In genomic region chr3L:11118627-11119395, dm6 we compare ENCODE assay signal across 1 fruit fly cellular context.
TF ChIP-seq lines count a peak whose summit lies in the region.

No protein-coding gene starts in this region.

TF ChIP-seq in whole organism, embryonic, 481 proteins besides CTCF, POLR2A, EP300 and RAD21 (continued from another document and continues in another):
- TF ChIP-seq esg (GFP tag; conservative IDR thresholded peaks at IDR 0.05; lab: Robert Waterston, UW), result no peak
- TF ChIP-seq lab (GFP tag; optimal IDR thresholded peaks at IDR 0.05; lab: Kevin White, UChicago), result peak; percentile 92
- no peak for TF ChIP-seq Rx (GFP tag; IDR thresholded peaks at IDR 0.05; lab: Robert Waterston, UW)
- TF ChIP-seq tna (GFP tag; IDR thresholded peaks at IDR 0.05; lab: Robert Waterston, UW; ENCODE audit: partially characterized antibody), result no peak
- no peak for TF ChIP-seq Mrtf (GFP tag; IDR thresholded peaks at IDR 0.05; lab: Robert Waterston, UW)
- no peak for TF ChIP-seq Dll (GFP tag; IDR thresholded peaks at IDR 0.05; lab: Robert Waterston, UW; ENCODE audit: partially characterized antibody)
- peak; percentile 43; the same call in 1 of the 3 replicates for TF ChIP-seq Doc3 (GFP tag; IDR thresholded peaks at IDR 0.05; lab: Robert Waterston, UW; ENCODE audit: partially characterized antibody)
- no peak for TF ChIP-seq br (optimal IDR thresholded peaks at IDR 0.05; lab: Kevin White, UChicago)
- peak; percentile 35 for TF ChIP-seq Antp (GFP tag; optimal IDR thresholded peaks at IDR 0.05; lab: Kevin White, UChicago)
- TF ChIP-seq CG6689 (GFP tag; IDR thresholded peaks at IDR 0.05; lab: Robert Waterston, UW), result peak; percentile 61
- TF ChIP-seq fd64A (GFP tag; optimal IDR thresholded peaks at IDR 0.05; lab: Kevin White, UChicago), result peak; percentile 93
- TF ChIP-seq CG6813 (GFP tag; optimal IDR thresholded peaks at IDR 0.05; lab: Kevin White, UChicago), result peak; percentile 91
- peak; percentile 27; the same call in 1 of the 3 replicates for TF ChIP-seq tgo (GFP tag; IDR thresholded peaks at IDR 0.05; lab: Robert Waterston, UW)
- TF ChIP-seq zen2 (GFP tag; IDR thresholded peaks at IDR 0.05; lab: Robert Waterston, UW; ENCODE audit: partially characterized antibody), result no peak
- TF ChIP-seq Myb (GFP tag; optimal IDR thresholded peaks at IDR 0.05; lab: Kevin White, UChicago), result peak; percentile 37
- TF ChIP-seq trh (GFP tag; optimal IDR thresholded peaks at IDR 0.05; lab: Kevin White, UChicago), result peak; percentile 19
- peak; percentile 42 for TF ChIP-seq Atf3 (GFP tag; optimal IDR thresholded peaks at IDR 0.05; lab: Kevin White, UChicago)
- TF ChIP-seq NC2β (GFP tag; optimal IDR thresholded peaks at IDR 0.05; lab: Kevin White, UChicago), result peak; percentile 81
- TF ChIP-seq MESR4 (GFP tag; optimal IDR thresholded peaks at IDR 0.05; lab: Kevin White, UChicago), result peak; percentile 41
- TF ChIP-seq CG9876 (GFP tag; optimal IDR thresholded peaks at IDR 0.05; lab: Kevin White, UChicago), result peak; percentile 57
- TF ChIP-seq lmd (GFP tag; IDR thresholded peaks at IDR 0.05; lab: Robert Waterston, UW), result no peak; the same call in 1 of the 2 replicates
- TF ChIP-seq chm (GFP tag; IDR thresholded peaks at IDR 0.05; lab: Robert Waterston, UW), result no peak; the same call in none of the 2 replicates
- TF ChIP-seq crol (GFP tag; IDR thresholded peaks at IDR 0.05; lab: Robert Waterston, UW), result 0 out of 2 replicates have a peak, but pooled peaks have one; percentile 11
- peak; percentile 17 for TF ChIP-seq ERR (GFP tag; optimal IDR thresholded peaks at IDR 0.05; lab: Kevin White, UChicago)
- TF ChIP-seq CG32772 (GFP tag; IDR thresholded peaks at IDR 0.05; lab: Robert Waterston, UW), result no peak
- peak; percentile 71 for TF ChIP-seq CG6854 (GFP tag; optimal IDR thresholded peaks at IDR 0.05; lab: Kevin White, UChicago)
- peak; percentile 65 for TF ChIP-seq Deaf1 (tag; optimal IDR thresholded peaks at IDR 0.05; lab: Kevin White, UChicago)
- peak; percentile 91 for TF ChIP-seq YL-1 (GFP tag; optimal IDR thresholded peaks at IDR 0.05; lab: Kevin White, UChicago)
- TF ChIP-seq CG13624 (GFP tag; optimal IDR thresholded peaks at IDR 0.05; lab: Kevin White, UChicago), result peak; percentile 37
- TF ChIP-seq CG12236 (GFP tag; optimal IDR thresholded peaks at IDR 0.05; lab: Kevin White, UChicago), result peak; percentile 83
- peak; percentile 4 for TF ChIP-seq Bdp1 (GFP tag; optimal IDR thresholded peaks at IDR 0.05; lab: Kevin White, UChicago)
- TF ChIP-seq tap (tag; optimal IDR thresholded peaks at IDR 0.05; lab: Kevin White, UChicago), result peak; percentile 66
- peak; percentile 91 for TF ChIP-seq Fer1 (GFP tag; optimal IDR thresholded peaks at IDR 0.05; lab: Kevin White, UChicago)
- TF ChIP-seq CG12659 (GFP tag; optimal IDR thresholded peaks at IDR 0.05; lab: Kevin White, UChicago), result peak; percentile 56
- TF ChIP-seq lola (GFP tag; optimal IDR thresholded peaks at IDR 0.05; lab: Kevin White, UChicago), result peak in 1 of 3 experiments; percentile 18
- TF ChIP-seq CG16813 (GFP tag; IDR thresholded peaks at IDR 0.05; lab: Robert Waterston, UW; ENCODE audit: partially characterized antibody), result no peak
- no peak for TF ChIP-seq Hmx (GFP tag; optimal IDR thresholded peaks at IDR 0.05; lab: Kevin White, UChicago)
- peak; percentile 40 for TF ChIP-seq pum (GFP tag; optimal IDR thresholded peaks at IDR 0.05; lab: Kevin White, UChicago)
- TF ChIP-seq HmgD (GFP tag; optimal IDR thresholded peaks at IDR 0.05; lab: Kevin White, UChicago), result peak; percentile 35
- TF ChIP-seq onecut (GFP tag; IDR thresholded peaks at IDR 0.05; lab: Robert Waterston, UW), result peak; percentile 84
- TF ChIP-seq CG9609 (GFP tag; optimal IDR thresholded peaks at IDR 0.05; lab: Kevin White, UChicago), result peak; percentile 16
- TF ChIP-seq sob (GFP tag; IDR thresholded peaks at IDR 0.05; lab: Robert Waterston, UW), result peak; percentile 74
- no peak for TF ChIP-seq gt (GFP tag; IDR thresholded peaks at IDR 0.05; lab: Robert Waterston, UW)
- TF ChIP-seq CG8281 (tag; optimal IDR thresholded peaks at IDR 0.05; lab: Kevin White, UChicago), result peak; percentile 64
- TF ChIP-seq Meics (GFP tag; optimal IDR thresholded peaks at IDR 0.05; lab: Kevin White, UChicago), result peak; percentile 74
- TF ChIP-seq shn (GFP tag; optimal IDR thresholded peaks at IDR 0.05; lab: Kevin White, UChicago), result peak; percentile 58
- TF ChIP-seq CG12391 (tag; optimal IDR thresholded peaks at IDR 0.05; lab: Kevin White, UChicago), result peak; percentile 29
- no peak for TF ChIP-seq CG14860 (GFP tag; IDR thresholded peaks at IDR 0.05; lab: Robert Waterston, UW; ENCODE audit: partially characterized antibody)
- no peak for TF ChIP-seq Gug (GFP tag; IDR thresholded peaks at IDR 0.05; lab: Robert Waterston, UW)
- TF ChIP-seq CG12299 (tag; optimal IDR thresholded peaks at IDR 0.05; lab: Kevin White, UChicago), result peak; percentile 87
- TF ChIP-seq CG11085 (GFP tag; IDR thresholded peaks at IDR 0.05; lab: Robert Waterston, UW), result no peak; the same call in 1 of the 2 replicates
- no peak for TF ChIP-seq CG14965 (GFP tag; optimal IDR thresholded peaks at IDR 0.05; lab: Kevin White, UChicago; ENCODE audit: borderline replicate concordance)
- TF ChIP-seq twi (tag; optimal IDR thresholded peaks at IDR 0.05; lab: Kevin White, UChicago), result peak; percentile 54
- peak; percentile 19 for TF ChIP-seq ftz-f1 (GFP tag; optimal IDR thresholded peaks at IDR 0.05; lab: Kevin White, UChicago)
- TF ChIP-seq Sry-δ (GFP tag; optimal IDR thresholded peaks at IDR 0.05; lab: Kevin White, UChicago), result no peak
- no peak for TF ChIP-seq CG8478 (optimal IDR thresholded peaks at IDR 0.05; lab: Kevin White, UChicago)
- TF ChIP-seq sima (GFP tag; optimal IDR thresholded peaks at IDR 0.05; lab: Kevin White, UChicago), result no peak
- TF ChIP-seq CG4424 (GFP tag; optimal IDR thresholded peaks at IDR 0.05; lab: Kevin White, UChicago), result peak; percentile 12
- TF ChIP-seq inv (GFP tag; IDR thresholded peaks at IDR 0.05; lab: Robert Waterston, UW; ENCODE audit: partially characterized antibody), result no peak
- no peak for TF ChIP-seq Ravus (GFP tag; IDR thresholded peaks at IDR 0.05; lab: Robert Waterston, UW)
- no peak for TF ChIP-seq cas (GFP tag; IDR thresholded peaks at IDR 0.05; lab: Robert Waterston, UW)
- TF ChIP-seq Elba2 (GFP tag; optimal IDR thresholded peaks at IDR 0.05; lab: Kevin White, UChicago), result no peak
- TF ChIP-seq jing (GFP tag; optimal IDR thresholded peaks at IDR 0.05; lab: Kevin White, UChicago), result no peak
- no peak for TF ChIP-seq CG17802 (tag; optimal IDR thresholded peaks at IDR 0.05; lab: Kevin White, UChicago)
- peak; percentile 25 for TF ChIP-seq btn (GFP tag; optimal IDR thresholded peaks at IDR 0.05; lab: Kevin White, UChicago)
- peak; percentile 75; the same call in 1 of the 2 replicates for TF ChIP-seq vvl (GFP tag; IDR thresholded peaks at IDR 0.05; lab: Robert Waterston, UW)
- peak; percentile 46 for TF ChIP-seq CoRest (tag; optimal IDR thresholded peaks at IDR 0.05; lab: Kevin White, UChicago)
- TF ChIP-seq ash1 (GFP tag; optimal IDR thresholded peaks at IDR 0.05; lab: Kevin White, UChicago), result peak; percentile 79
- peak; percentile 31 for TF ChIP-seq zen (tag; optimal IDR thresholded peaks at IDR 0.05; lab: Kevin White, UChicago)
- peak; percentile 71 for TF ChIP-seq CG7271 (tag; optimal IDR thresholded peaks at IDR 0.05; lab: Kevin White, UChicago)
- TF ChIP-seq nerfin-2 (GFP tag; IDR thresholded peaks at IDR 0.05; lab: Robert Waterston, UW; ENCODE audit: partially characterized antibody), result no peak
- TF ChIP-seq dan (GFP tag; IDR thresholded peaks at IDR 0.05; lab: Robert Waterston, UW), result no peak
- peak; percentile 11 for TF ChIP-seq Xbp1 (GFP tag; optimal IDR thresholded peaks at IDR 0.05; lab: Kevin White, UChicago)
- TF ChIP-seq kah (GFP tag; optimal IDR thresholded peaks at IDR 0.05; lab: Kevin White, UChicago), result peak; percentile 58
- TF ChIP-seq tll (GFP tag; optimal IDR thresholded peaks at IDR 0.05; lab: Kevin White, UChicago), result peak in 1 of 2 experiments; percentile 56
- no peak for TF ChIP-seq Poxn (GFP tag; IDR thresholded peaks at IDR 0.05; lab: Robert Waterston, UW)
- TF ChIP-seq bigmax (GFP tag; optimal IDR thresholded peaks at IDR 0.05; lab: Kevin White, UChicago), result peak; percentile 58
- TF ChIP-seq Asciz (GFP tag; optimal IDR thresholded peaks at IDR 0.05; lab: Kevin White, UChicago), result peak; percentile 84
- TF ChIP-seq vnd (GFP tag; IDR thresholded peaks at IDR 0.05; lab: Robert Waterston, UW; ENCODE audit: partially characterized antibody), result no peak
- peak; percentile 72 for TF ChIP-seq Sox100B (GFP tag; optimal IDR thresholded peaks at IDR 0.05; lab: Kevin White, UChicago)
- TF ChIP-seq CG8359 (GFP tag; optimal IDR thresholded peaks at IDR 0.05; lab: Kevin White, UChicago; ENCODE audit: borderline replicate concordance), result peak; percentile 61
- peak; percentile 30 for TF ChIP-seq CG11504 (tag; optimal IDR thresholded peaks at IDR 0.05; lab: Kevin White, UChicago)
- no peak for TF ChIP-seq z (GFP tag; IDR thresholded peaks at IDR 0.05; lab: Robert Waterston, UW)
- TF ChIP-seq CG3065 (GFP tag; optimal IDR thresholded peaks at IDR 0.05; lab: Kevin White, UChicago), result peak; percentile 34
- peak; percentile 77 for TF ChIP-seq CG31365 (tag; optimal IDR thresholded peaks at IDR 0.05; lab: Kevin White, UChicago)
- peak; percentile 20 for TF ChIP-seq CG8388 (GFP tag; optimal IDR thresholded peaks at IDR 0.05; lab: Kevin White, UChicago)
- peak; percentile 75 for TF ChIP-seq org-1 (GFP tag; optimal IDR thresholded peaks at IDR 0.05; lab: Kevin White, UChicago)
- TF ChIP-seq Aef1 (GFP tag; IDR thresholded peaks at IDR 0.05; lab: Robert Waterston, UW), result peak; percentile 50; the same call in 1 of the 3 replicates
- no peak for TF ChIP-seq CG7357 (GFP tag; IDR thresholded peaks at IDR 0.05; lab: Robert Waterston, UW)
- TF ChIP-seq Optix (GFP tag; IDR thresholded peaks at IDR 0.05; lab: Robert Waterston, UW), result peak; percentile 57; the same call in 1 of the 3 replicates
- 0 out of 2 replicates have a peak, but pooled peaks have one; percentile 34 for TF ChIP-seq CG16779 (GFP tag; IDR thresholded peaks at IDR 0.05; lab: Robert Waterston, UW)
- no peak for TF ChIP-seq h (optimal IDR thresholded peaks at IDR 0.05; lab: Kevin White, UChicago)
- peak; percentile 81 for TF ChIP-seq CG10209 (GFP tag; optimal IDR thresholded peaks at IDR 0.05; lab: Kevin White, UChicago)
- TF ChIP-seq slbo (GFP tag; IDR thresholded peaks at IDR 0.05; lab: Robert Waterston, UW), result peak; percentile 20; the same call in 1 of the 2 replicates
- no peak for TF ChIP-seq CG10959 (GFP tag; IDR thresholded peaks at IDR 0.05; lab: Robert Waterston, UW)
- no peak for TF ChIP-seq Dref (GFP tag; IDR thresholded peaks at IDR 0.05; lab: Robert Waterston, UW)
- peak; percentile 38 for TF ChIP-seq Hsf (GFP tag; optimal IDR thresholded peaks at IDR 0.05; lab: Kevin White, UChicago)
- no peak for TF ChIP-seq CG6791 (GFP tag; IDR thresholded peaks at IDR 0.05; lab: Robert Waterston, UW; ENCODE audit: partially characterized antibody)
- peak; percentile 73 for TF ChIP-seq CG17359 (tag; optimal IDR thresholded peaks at IDR 0.05; lab: Kevin White, UChicago)
- TF ChIP-seq kni (GFP tag; optimal IDR thresholded peaks at IDR 0.05; lab: Kevin White, UChicago), result peak; percentile 99
- TF ChIP-seq gcm2 (GFP tag; optimal IDR thresholded peaks at IDR 0.05; lab: Kevin White, UChicago), result peak; percentile 60
- peak; percentile 26 for TF ChIP-seq yki (optimal IDR thresholded peaks at IDR 0.05; lab: Kevin White, UChicago)
- TF ChIP-seq exex (tag; optimal IDR thresholded peaks at IDR 0.05; lab: Kevin White, UChicago), result peak; percentile 68
- TF ChIP-seq so (GFP tag; IDR thresholded peaks at IDR 0.05; lab: Robert Waterston, UW), result peak; percentile 91; the same call in 2 of the 3 replicates
- TF ChIP-seq sd (tag; optimal IDR thresholded peaks at IDR 0.05; lab: Kevin White, UChicago), result peak; percentile 93
- TF ChIP-seq CG10267 (tag; optimal IDR thresholded peaks at IDR 0.05; lab: Kevin White, UChicago), result peak; percentile 25
- TF ChIP-seq hb (GFP tag; IDR thresholded peaks at IDR 0.05; lab: Robert Waterston, UW; ENCODE audit: partially characterized antibody), result no peak
- peak; percentile 84; the same call in 2 of the 3 replicates for TF ChIP-seq Dbx (GFP tag; IDR thresholded peaks at IDR 0.05; lab: Robert Waterston, UW)
- TF ChIP-seq cwo (GFP tag; optimal IDR thresholded peaks at IDR 0.05; lab: Kevin White, UChicago), result peak; percentile 55
- no peak for TF ChIP-seq ken (GFP tag; IDR thresholded peaks at IDR 0.05; lab: Robert Waterston, UW)
- peak; percentile 70; the same call in 1 of the 2 replicates for TF ChIP-seq NFAT (GFP tag; IDR thresholded peaks at IDR 0.05; lab: Robert Waterston, UW)
- no peak for TF ChIP-seq Tbp (GFP tag; optimal IDR thresholded peaks at IDR 0.05; lab: Kevin White, UChicago)
- TF ChIP-seq CG8765 (GFP tag; IDR thresholded peaks at IDR 0.05; lab: Robert Waterston, UW), result no peak
- TF ChIP-seq lilli (GFP tag; optimal IDR thresholded peaks at IDR 0.05; lab: Kevin White, UChicago), result no peak
- TF ChIP-seq ap (GFP tag; IDR thresholded peaks at IDR 0.05; lab: Robert Waterston, UW), result no peak
- TF ChIP-seq CG1602 (GFP tag; optimal IDR thresholded peaks at IDR 0.05; lab: Kevin White, UChicago), result peak; percentile 44
- peak; percentile 37 for TF ChIP-seq Lhr (GFP tag; optimal IDR thresholded peaks at IDR 0.05; lab: Kevin White, UChicago)
- peak; percentile 71 for TF ChIP-seq Fer3 (tag; optimal IDR thresholded peaks at IDR 0.05; lab: Kevin White, UChicago)
- TF ChIP-seq otp (GFP tag; IDR thresholded peaks at IDR 0.05; lab: Robert Waterston, UW), result peak; percentile 65; the same call in 1 of the 3 replicates
- peak; percentile 56 for TF ChIP-seq CG2120 (GFP tag; optimal IDR thresholded peaks at IDR 0.05; lab: Kevin White, UChicago)
- TF ChIP-seq Atf-2 (GFP tag; optimal IDR thresholded peaks at IDR 0.05; lab: Kevin White, UChicago), result peak; percentile 55
- TF ChIP-seq CG10366 (GFP tag; IDR thresholded peaks at IDR 0.05; lab: Robert Waterston, UW), result peak; percentile 24; the same call in 1 of the 2 replicates
- TF ChIP-seq klu (GFP tag; IDR thresholded peaks at IDR 0.05; lab: Robert Waterston, UW), result no peak
- TF ChIP-seq ttk (GFP tag; IDR thresholded peaks at IDR 0.05; lab: Robert Waterston, UW), result no peak
- TF ChIP-seq CG12071 (GFP tag; optimal IDR thresholded peaks at IDR 0.05; lab: Kevin White, UChicago), result peak; percentile 80
- TF ChIP-seq CG4820 (GFP tag; optimal IDR thresholded peaks at IDR 0.05; lab: Kevin White, UChicago), result no peak
- peak; percentile 7 for TF ChIP-seq mam (GFP tag; optimal IDR thresholded peaks at IDR 0.05; lab: Kevin White, UChicago)
- TF ChIP-seq Scr (GFP tag; IDR thresholded peaks at IDR 0.05; lab: Robert Waterston, UW; ENCODE audit: partially characterized antibody), result no peak
- TF ChIP-seq wek (GFP tag; optimal IDR thresholded peaks at IDR 0.05; lab: Kevin White, UChicago), result peak; percentile 87
